Fruit fly (Drosophila melanogaster): Measurements from ENCODE around the gene CG10357.

CG10357 gene

DNA sequence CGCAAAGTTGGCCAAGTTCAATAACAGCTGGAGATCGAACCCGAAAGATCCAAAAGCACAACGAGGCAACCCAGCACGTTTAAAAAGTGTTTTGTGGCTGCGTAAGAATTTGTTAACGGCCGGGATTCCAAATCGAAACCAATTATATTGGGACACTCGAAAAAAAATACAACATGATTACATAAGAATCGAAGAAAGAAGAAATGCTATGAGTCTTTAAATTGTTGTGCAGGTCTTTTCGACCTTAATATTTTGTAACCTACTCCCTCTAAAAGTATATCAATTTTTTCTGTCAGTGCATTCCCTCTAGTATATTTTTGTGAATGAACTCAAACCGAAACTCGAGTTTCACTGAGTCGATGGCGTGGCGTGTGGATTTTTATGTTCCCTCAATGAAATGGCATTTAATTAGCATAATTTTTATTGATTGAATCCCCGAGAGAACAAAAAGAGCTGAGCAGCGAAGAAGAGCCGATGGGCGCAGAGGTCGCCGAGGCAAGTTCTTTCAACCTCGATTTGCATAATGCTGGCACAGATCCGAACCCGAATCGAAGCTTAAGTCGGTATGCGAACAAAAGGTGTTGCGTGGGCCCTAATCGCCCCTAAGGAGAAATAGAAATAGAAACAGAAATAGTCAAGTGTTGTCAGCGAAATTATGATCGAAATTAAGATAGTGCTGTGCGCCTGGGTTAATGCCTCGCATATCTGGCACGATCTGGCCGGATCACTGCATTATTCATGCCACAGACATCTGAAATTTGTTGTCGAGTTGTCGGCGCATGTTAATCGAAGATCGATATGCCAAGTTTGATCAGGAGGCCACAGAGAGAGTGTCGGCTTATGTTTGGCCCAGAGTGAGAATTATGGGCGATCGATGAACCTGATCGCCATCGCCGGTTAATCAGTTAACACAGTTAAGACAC is 50.4 kb downstream of the CG10357 start (continued):
- TF ChIP-seq PHDP (tag; optimal IDR thresholded peaks at IDR 0.05) (peak; percentile 61), sna (GFP tag; IDR thresholded peaks at IDR 0.05; ENCODE audit: partially characterized antibody) (no peak), CG17361 (GFP tag; IDR thresholded peaks at IDR 0.05) (0 out of 3 replicates have a peak, but pooled peaks have one; percentile 35), CG13123 (GFP tag; optimal IDR thresholded peaks at IDR 0.05) (peak; percentile 23), prd (optimal IDR thresholded peaks at IDR 0.05) (no peak), prd (GFP tag; IDR thresholded peaks at IDR 0.05) (peak; percentile 32; the same call in 1 of the 3 replicates), CG18262 (tag; optimal IDR thresholded peaks at IDR 0.05) (peak; percentile 43), B-H1 (GFP tag; IDR thresholded peaks at IDR 0.05) (no peak), CG15601 (tag; optimal IDR thresholded peaks at IDR 0.05) (peak; percentile 67), CG7963 (GFP tag; IDR thresholded peaks at IDR 0.05; ENCODE audit: partially characterized antibody) (no peak), Asciz (GFP tag; optimal IDR thresholded peaks at IDR 0.05) (no peak), CG9817 (tag; optimal IDR thresholded peaks at IDR 0.05) (peak; percentile 38), CG4854 (GFP tag; optimal IDR thresholded peaks at IDR 0.05) (no peak), Eip74EF (GFP tag; optimal IDR thresholded peaks at IDR 0.05) (peak in 1 of 2 experiments; percentile 40), lov (optimal IDR thresholded peaks at IDR 0.05) (no peak), lov (GFP tag; IDR thresholded peaks at IDR 0.05) (0 out of 3 replicates have a peak, but pooled peaks have one; percentile 57), CG12391 (tag; optimal IDR thresholded peaks at IDR 0.05) (peak; percentile 67), CG2875 (GFP tag; optimal IDR thresholded peaks at IDR 0.05) (peak; percentile 31), Poxn (GFP tag; IDR thresholded peaks at IDR 0.05) (0 out of 2 replicates have a peak, but pooled peaks have one; percentile 14), Ets65A (GFP tag) (no peak), CG9437 (GFP tag; optimal IDR thresholded peaks at IDR 0.05) (peak; percentile 24), CG30403 (GFP tag; optimal IDR thresholded peaks at IDR 0.05) (peak; percentile 55), Mes4 (GFP tag; optimal IDR thresholded peaks at IDR 0.05) (peak; percentile 20), crc (GFP tag; optimal IDR thresholded peaks at IDR 0.05) (no peak), gro (GFP tag; optimal IDR thresholded peaks at IDR 0.05) (no peak), inv (GFP tag; IDR thresholded peaks at IDR 0.05; ENCODE audit: partially characterized antibody) (no peak), vfl (GFP tag; optimal IDR thresholded peaks at IDR 0.05) (no peak), CG12071 (GFP tag; optimal IDR thresholded peaks at IDR 0.05) (no peak), Ssrp (tag; optimal IDR thresholded peaks at IDR 0.05) (peak; percentile 60), Rfx (GFP tag; IDR thresholded peaks at IDR 0.05) (peak; percentile 75), CG1832 (GFP tag; optimal IDR thresholded peaks at IDR 0.05) (no peak), CG17612 (GFP tag; IDR thresholded peaks at IDR 0.05) (0 out of 2 replicates have a peak, but pooled peaks have one; percentile 19), tna (GFP tag; IDR thresholded peaks at IDR 0.05; ENCODE audit: partially characterized antibody) (no peak), CG31365 (tag; optimal IDR thresholded peaks at IDR 0.05) (no peak), CG14667 (GFP tag; IDR thresholded peaks at IDR 0.05) (no peak), HmgD (GFP tag; optimal IDR thresholded peaks at IDR 0.05) (no peak), H2.0 (GFP tag; IDR thresholded peaks at IDR 0.05) (peak; percentile 6; the same call in 1 of the 2 replicates), CG10267 (tag; optimal IDR thresholded peaks at IDR 0.05) (peak; percentile 1), Hr78 (GFP tag; optimal IDR thresholded peaks at IDR 0.05) (peak in 1 of 2 experiments; percentile 11), cas (GFP tag; IDR thresholded peaks at IDR 0.05) (no peak), CG17829 (tag; optimal IDR thresholded peaks at IDR 0.05) (peak; percentile 36), ara (GFP tag; IDR thresholded peaks at IDR 0.05) (peak; percentile 52; the same call in 1 of the 2 replicates), mam (GFP tag; optimal IDR thresholded peaks at IDR 0.05) (no peak), tup (GFP tag; optimal IDR thresholded peaks at IDR 0.05) (peak; percentile 15), cad (GFP tag; optimal IDR thresholded peaks at IDR 0.05) (no peak), CHES-1-like (GFP tag; optimal IDR thresholded peaks at IDR 0.05) (peak; percentile 30), CG12744 (GFP tag; optimal IDR thresholded peaks at IDR 0.05) (peak; percentile 7), Sox102F (GFP tag; optimal IDR thresholded peaks at IDR 0.05) (peak; percentile 56)

All from whole organism, embryonic.